Worm (Caenorhabditis elegans): ENCODE results near the gene F57H12.6.

Gene F57H12.6

DNA sequence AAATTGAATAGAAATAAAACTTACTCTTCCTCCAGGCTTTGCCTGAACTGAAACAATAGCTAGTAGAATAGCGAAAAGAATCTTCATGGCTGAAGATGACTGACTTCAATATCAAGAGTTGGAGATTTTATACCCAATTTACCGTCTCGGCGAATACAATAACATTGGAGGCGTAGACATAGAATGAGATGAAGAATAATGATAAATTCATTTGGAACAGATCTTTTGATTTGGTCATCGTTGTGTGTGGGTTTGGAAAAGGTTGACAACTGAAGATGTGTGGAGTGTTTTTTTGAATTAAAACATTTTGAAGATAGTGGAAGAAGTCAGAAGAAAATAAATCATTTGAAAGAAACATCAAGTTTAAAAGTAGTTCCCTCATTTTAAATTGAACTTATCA, at the start of gene F57H12.6:
Gene F57H12.6, minus strand, starts transcription at position 101 of the 400 bp plus-strand sequence.
- TF ChIP-seq unc-39 (tag; optimal IDR thresholded peaks at IDR 0.05) (no peak), gmeb-1 (tag; optimal IDR thresholded peaks at IDR 0.05) (no peak), peb-1 (tag; optimal IDR thresholded peaks at IDR 0.05) (no peak), nhr-129 (tag; optimal IDR thresholded peaks at IDR 0.05) (no peak), nhr-12 (tag; optimal IDR thresholded peaks at IDR 0.05) (no peak), snpc-4 (tag; optimal IDR thresholded peaks at IDR 0.05) (no peak), lin-11 (tag; optimal IDR thresholded peaks at IDR 0.05) (no peak), nhr-21 (tag; optimal IDR thresholded peaks at IDR 0.05) (no peak), ZK546.5 (tag; optimal IDR thresholded peaks at IDR 0.05) (no peak), ama-1 (optimal IDR thresholded peaks at IDR 0.05) (no peak), nhr-6 (tag; optimal IDR thresholded peaks at IDR 0.05) (no peak)

DNA sequence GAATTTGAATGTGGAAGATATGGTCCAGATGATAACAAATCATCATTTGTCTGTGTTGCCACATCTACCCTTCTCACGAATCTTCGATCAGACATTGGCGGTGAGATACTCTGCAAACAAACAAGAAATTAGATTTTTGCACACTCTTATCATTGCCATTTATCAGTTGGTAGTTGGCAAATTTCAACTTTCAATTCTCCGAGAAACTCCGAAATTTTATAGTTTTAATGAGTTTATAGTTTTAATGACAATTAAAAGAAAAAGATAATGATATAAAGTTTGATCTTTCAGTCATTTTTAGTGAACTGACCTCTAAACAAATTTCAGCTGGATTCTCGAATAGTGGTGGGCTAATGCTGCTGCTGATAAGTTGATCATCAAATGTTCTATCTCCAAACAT, 47.8 kb upstream of the F57H12.6 start:
- TF ChIP-seq nhr-23 (tag; optimal IDR thresholded peaks at IDR 0.05) (no peak), fos-1 (tag; optimal IDR thresholded peaks at IDR 0.05) (peak; percentile 58), nhr-10 (tag; optimal IDR thresholded peaks at IDR 0.05) (no peak), crh-2 (tag; optimal IDR thresholded peaks at IDR 0.05) (peak; percentile 29)

DNA sequence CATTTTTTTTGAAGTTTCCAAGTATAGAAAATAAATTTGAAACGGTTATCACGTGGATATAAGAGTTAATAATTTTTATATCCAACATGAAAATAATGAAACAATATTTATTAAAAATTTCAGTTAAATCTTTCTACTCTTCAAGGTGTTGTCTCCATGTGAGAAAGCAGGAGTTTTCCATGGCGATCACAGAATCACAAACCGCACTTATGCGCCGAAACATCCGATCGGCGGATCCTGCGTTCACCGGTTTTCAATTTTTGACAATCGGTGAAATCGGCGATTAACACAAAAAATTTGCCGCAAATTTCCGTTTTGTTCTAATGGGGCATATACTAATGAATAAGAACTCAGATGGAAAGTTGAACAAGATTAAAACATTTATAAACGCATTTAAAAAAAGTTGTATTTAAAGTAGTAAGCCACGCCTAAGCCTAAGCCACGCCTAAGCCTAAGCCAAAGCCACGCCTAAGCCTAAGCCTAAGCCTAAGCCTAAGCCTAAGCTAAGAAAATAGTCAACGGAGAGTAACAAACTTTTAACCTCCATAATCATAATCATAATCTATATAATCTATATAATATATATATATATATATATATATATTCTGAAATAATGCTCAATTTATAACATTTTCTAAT, 46.0 kb upstream of the F57H12.6 start, which contains the start of gene C26B2.2:
Gene C26B2.2, minus strand, starts transcription at position 88 of the 639 bp plus-strand sequence.
- TF ChIP-seq gmeb-1 (tag; optimal IDR thresholded peaks at IDR 0.05) (no peak), lsy-2 (tag; optimal IDR thresholded peaks at IDR 0.05) (no peak), sma-9 (GFP tag; optimal IDR thresholded peaks at IDR 0.05) (no peak), sma-9 (tag; optimal IDR thresholded peaks at IDR 0.05) (no peak), ceh-16 (tag; optimal IDR thresholded peaks at IDR 0.05) (no peak), C34F6.9 (tag; optimal IDR thresholded peaks at IDR 0.05) (no peak), lin-39 (tag; optimal IDR thresholded peaks at IDR 0.05) (no peak), nhr-6 (tag; optimal IDR thresholded peaks at IDR 0.05) (no peak), nhr-129 (tag; optimal IDR thresholded peaks at IDR 0.05) (no peak), sma-3 (GFP tag; optimal IDR thresholded peaks at IDR 0.05) (no peak), snpc-4 (tag; optimal IDR thresholded peaks at IDR 0.05) (no peak), mab-5 (tag; optimal IDR thresholded peaks at IDR 0.05) (no peak), nhr-12 (tag; optimal IDR thresholded peaks at IDR 0.05) (no peak), zag-1 (tag; optimal IDR thresholded peaks at IDR 0.05) (no peak), nhr-77 (tag; optimal IDR thresholded peaks at IDR 0.05) (no peak), ztf-4 (tag; optimal IDR thresholded peaks at IDR 0.05) (no peak), fos-1 (tag; optimal IDR thresholded peaks at IDR 0.05) (no peak), ztf-1 (GFP tag; conservative IDR thresholded peaks at IDR 0.05) (no peak)

DNA sequence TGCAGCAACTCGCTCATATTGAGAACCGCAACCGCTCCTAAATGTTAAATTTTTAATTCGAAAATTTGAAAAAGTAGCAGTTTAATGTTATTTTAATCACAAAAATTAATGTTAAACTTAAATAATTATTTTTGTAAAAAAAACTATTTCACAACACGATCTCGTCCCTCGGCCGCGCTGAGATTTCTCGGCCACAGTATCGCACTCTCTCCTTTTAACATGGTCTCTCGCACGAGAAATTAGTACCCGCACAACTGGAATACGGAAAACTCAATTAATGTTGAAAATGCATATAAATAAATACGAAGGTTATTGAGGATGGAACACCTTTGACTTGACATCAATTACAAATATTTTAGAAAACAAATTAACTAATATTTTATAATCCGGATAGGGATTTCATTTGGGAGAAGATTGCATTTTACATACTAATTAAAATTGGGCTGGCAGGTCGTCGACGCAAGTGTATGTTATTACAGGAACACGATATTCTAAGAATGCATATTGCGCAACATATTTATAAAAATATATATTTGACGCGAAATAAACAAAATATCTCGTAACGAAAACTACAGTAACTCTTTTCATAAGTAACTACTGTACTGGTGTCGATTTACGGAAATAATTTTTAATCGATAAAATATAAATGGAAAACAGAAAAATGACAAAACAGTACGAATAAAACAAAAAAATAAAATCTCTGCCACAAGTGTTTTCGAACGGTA, 43.8 kb upstream of the F57H12.6 start, which contains the start of gene dnc-4:
Gene dnc-4, minus strand, starts transcription at position 37 of the 725 bp plus-strand sequence.
- TF ChIP-seq mdl-1 (tag; optimal IDR thresholded peaks at IDR 0.05) (no peak), C34F6.9 (tag; optimal IDR thresholded peaks at IDR 0.05) (peak; percentile 40), unc-55 (GFP tag; optimal IDR thresholded peaks at IDR 0.05) (peak; percentile 51), lin-39 (tag; optimal IDR thresholded peaks at IDR 0.05) (no peak), elt-1 (tag; optimal IDR thresholded peaks at IDR 0.05) (no peak), lin-13 (GFP tag; optimal IDR thresholded peaks at IDR 0.05) (no peak), lsy-2 (tag; optimal IDR thresholded peaks at IDR 0.05) (peak in 1 of 2 experiments; percentile 34), ama-1 (optimal IDR thresholded peaks at IDR 0.05) (no peak), unc-39 (tag; optimal IDR thresholded peaks at IDR 0.05) (no peak), crh-2 (tag; optimal IDR thresholded peaks at IDR 0.05) (no peak)

DNA sequence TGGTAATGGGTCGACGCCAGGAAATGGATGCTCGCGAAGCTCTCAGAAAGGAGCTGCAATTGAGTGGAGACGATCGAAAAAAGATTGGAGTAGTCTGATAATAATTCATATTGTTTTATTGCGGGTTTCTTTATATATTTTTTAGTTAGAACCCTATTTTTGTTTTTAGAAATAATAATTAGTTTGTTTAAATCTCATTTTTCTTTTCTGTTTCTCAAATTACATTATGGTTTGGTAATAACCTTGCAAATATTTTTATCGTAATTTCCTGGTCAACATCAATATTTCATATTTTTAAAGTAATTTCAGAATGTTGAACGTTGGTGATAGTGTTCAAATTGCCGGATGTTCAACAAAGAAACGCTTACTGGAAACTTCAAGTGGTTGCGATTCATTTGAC, 40.6 kb upstream of the F57H12.6 start, which contains the start of gene elpc-4:
Gene elpc-4, plus strand, starts transcription at position 301 of the 400 bp plus-strand sequence.
- TF ChIP-seq peb-1 (tag; optimal IDR thresholded peaks at IDR 0.05), result no peak
- TF ChIP-seq R02D3.7 (tag; optimal IDR thresholded peaks at IDR 0.05), result no peak
- TF ChIP-seq Y55F3AM.14 (GFP tag; optimal IDR thresholded peaks at IDR 0.05), result no peak
- no peak for TF ChIP-seq fos-1 (tag; optimal IDR thresholded peaks at IDR 0.05)
- no peak for TF ChIP-seq C34F6.9 (tag; optimal IDR thresholded peaks at IDR 0.05)
- TF ChIP-seq lsy-2 (tag; optimal IDR thresholded peaks at IDR 0.05), result no peak
- TF ChIP-seq dmd-4 (tag; optimal IDR thresholded peaks at IDR 0.05), result no peak
- TF ChIP-seq elt-1 (tag; optimal IDR thresholded peaks at IDR 0.05), result no peak
- no peak for TF ChIP-seq lin-11 (tag; optimal IDR thresholded peaks at IDR 0.05)
- TF ChIP-seq skn-1 (tag; optimal IDR thresholded peaks at IDR 0.05), result no peak
- TF ChIP-seq sma-3 (GFP tag; optimal IDR thresholded peaks at IDR 0.05), result no peak
- no peak for TF ChIP-seq ZK546.5 (tag; optimal IDR thresholded peaks at IDR 0.05)
- TF ChIP-seq gmeb-1 (tag; optimal IDR thresholded peaks at IDR 0.05), result no peak
- no peak for TF ChIP-seq zag-1 (tag; optimal IDR thresholded peaks at IDR 0.05)
- TF ChIP-seq lin-39 (tag; optimal IDR thresholded peaks at IDR 0.05), result no peak

All from whole organism, L2 larva.